Worm (Caenorhabditis elegans) whole organism, early embryonic: Measurements from ENCODE around the gene Y62H9A.10.

Experiments
- B0310.2 ChIP-seq: sonication (generic microtip); optimal IDR thresholded peaks from 2 replicates; lab custom pipeline; 2016; ENCODE audit warnings: mild to moderate bottlenecking, missing genetic modification characterization, missing compliant biosample characterization
- aly-1 ChIP-seq: sonication (generic microtip); optimal IDR thresholded peaks from 2 replicates; lab custom pipeline; 2016; ENCODE audit warnings: missing genetic modification characterization, missing compliant biosample characterization
- ama-1 ChIP-seq: fragments of 150-350 bp; optimal IDR thresholded peaks from 2 replicates; lab custom pipeline; 2014
- ceh-13 ChIP-seq: fragments of 200-800 bp; sonication (Bioruptor generic); optimal IDR thresholded peaks from 2 replicates; lab custom pipeline; 2018; ENCODE audit warnings: mild to moderate bottlenecking, missing genetic modification characterization, missing compliant biosample characterization
- flt-1 ChIP-seq: fragments of 200-800 bp; sonication (Bioruptor generic); IDR thresholded peaks from 2 replicates; pipeline ENCODE4 v1.3.6; 2022; ENCODE audit warnings: missing genetic modification characterization, missing compliant biosample characterization
- hnd-1 ChIP-seq: sonication (generic microtip); optimal IDR thresholded peaks from 2 replicates; lab custom pipeline; 2016; ENCODE audit warnings: missing genetic modification characterization, missing compliant biosample characterization
- scrt-1 ChIP-seq: fragments of 200-800 bp; sonication (Bioruptor generic); IDR thresholded peaks from 2 replicates; pipeline ENCODE4 v1.3.6; 2022; ENCODE audit warnings: missing genetic modification characterization, missing compliant biosample characterization
- tbx-11 ChIP-seq: fragments of 200-800 bp; sonication (Bioruptor generic); IDR thresholded peaks from 2 replicates; pipeline ENCODE4 v1.3.6; 2022; ENCODE audit warnings: missing genetic modification characterization, missing compliant biosample characterization
- tbx-37 ChIP-seq: fragments of 200-800 bp; sonication (Bioruptor generic); conservative IDR thresholded peaks from 2 replicates; pipeline ENCODE4 v1.3.6; 2022; ENCODE audit warnings: missing genetic modification reagents, missing genetic modification characterization, missing compliant biosample characterization
- tra-4 ChIP-seq: sonication (generic microtip); optimal IDR thresholded peaks from 2 replicates; lab custom pipeline; 2017; ENCODE audit warnings: missing genetic modification characterization, missing compliant biosample characterization

DNA sequence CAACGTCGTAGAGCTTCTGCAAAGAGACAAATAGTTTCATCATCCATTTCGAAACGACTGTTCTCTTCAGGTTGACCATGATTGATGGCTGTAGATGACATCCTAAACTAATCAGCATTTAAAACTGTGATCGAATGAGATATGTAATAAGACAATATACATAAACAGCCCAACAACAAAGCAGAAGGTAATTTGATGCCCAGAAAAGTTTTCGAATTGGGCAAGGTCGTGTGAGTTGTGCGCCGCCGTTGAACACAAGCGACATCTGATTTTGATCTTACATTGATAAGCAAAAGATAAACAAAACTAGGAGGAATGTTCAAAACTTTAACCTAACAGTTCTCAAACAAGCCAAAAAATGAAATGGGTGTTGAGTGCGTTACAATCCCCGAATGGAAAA, 17.0 kb downstream of the Y62H9A.10 start, which contains the start of gene Y62H9A.7:
- TF ChIP-seq ama-1 (no peak), aly-1 (tag; lab: Kevin White, UChicago) (no peak), flt-1 (no peak), tbx-11 (GFP tag; lab: Robert Waterston, UW) (no peak), ceh-13 (GFP tag; lab: Kevin White, UChicago) (no peak), tbx-37 (no peak), B0310.2 (tag; lab: Kevin White, UChicago) (no peak), tra-4 (tag; lab: Kevin White, UChicago) (no peak), scrt-1 (GFP tag; lab: Robert Waterston, UW) (no peak), hnd-1 (no peak)
